Worm (Caenorhabditis elegans) whole organism, young adult: ENCODE measurements around the gene EGAP1.5.

Source experiments
- B0035.1 ChIP-seq: sonication (generic microtip); optimal IDR thresholded peaks from 2 replicates; lab custom pipeline; 2016; ENCODE audit warnings: missing genetic modification characterization, mild to moderate bottlenecking, missing compliant biosample characterization, missing genotype, missing genetic modification reagents
- F33H1.4 ChIP-seq: fragments of 200-800 bp; sonication (Bioruptor generic); IDR thresholded peaks from 2 replicates; pipeline ENCODE4 v1.3.6; 2022; ENCODE audit warnings: missing genetic modification reagents, missing genetic modification characterization, missing compliant biosample characterization
- F37B4.10 ChIP-seq: fragments of 200-800 bp; sonication (Bioruptor generic); IDR thresholded peaks from 2 replicates; pipeline ENCODE4 v1.3.6; 2022; ENCODE audit warnings: missing genetic modification characterization, missing compliant biosample characterization
- F39B2.1 ChIP-seq: fragments of 200-800 bp; sonication (Bioruptor generic); IDR thresholded peaks from 2 replicates; pipeline ENCODE4 v1.3.6; 2022; ENCODE audit warnings: missing genetic modification reagents, missing genetic modification characterization, missing compliant biosample characterization
- F49E8.2 ChIP-seq: sonication (generic microtip); optimal IDR thresholded peaks from 3 replicates; lab custom pipeline; 2017; ENCODE audit warnings: missing genetic modification characterization, mild to moderate bottlenecking, missing compliant biosample characterization, antibody characterized with exemption, moderate library complexity; ENCODE audit not compliant: insufficient read depth
- F57C9.4 ChIP-seq: sonication (generic microtip); optimal IDR thresholded peaks from 2 replicates; lab custom pipeline; 2017; ENCODE audit warnings: mild to moderate bottlenecking, missing genetic modification characterization, missing compliant biosample characterization
- K11D2.4 ChIP-seq: fragments of 200-800 bp; sonication (Bioruptor generic); IDR thresholded peaks from 2 replicates; pipeline ENCODE4 v1.3.6; 2022; ENCODE audit warnings: missing genetic modification reagents, missing genetic modification characterization, missing compliant biosample characterization
- T07F8.4 ChIP-seq: sonication (generic microtip); optimal IDR thresholded peaks from 2 replicates; lab custom pipeline; 2016; ENCODE audit warnings: mild to moderate bottlenecking, missing genetic modification characterization, moderate library complexity, missing compliant biosample characterization
- T26A5.8 ChIP-seq: sonication (generic microtip); optimal IDR thresholded peaks from 2 replicates; lab custom pipeline; 2016; ENCODE audit warnings: missing genetic modification characterization, missing compliant biosample characterization
- Y53G8AR.9 ChIP-seq: fragments of 200-800 bp; sonication (Bioruptor generic); conservative IDR thresholded peaks from 2 replicates; pipeline ENCODE4 v1.3.6; 2022; ENCODE audit warnings: missing genetic modification reagents, missing genetic modification characterization, missing compliant biosample characterization
- Y67H2A.10 ChIP-seq: fragments of 200-800 bp; sonication (Bioruptor generic); conservative IDR thresholded peaks from 2 replicates; pipeline ENCODE4 v1.3.6; 2022; ENCODE audit warnings: missing genetic modification reagents, missing genetic modification characterization, missing compliant biosample characterization
- Y95B8A.8 ChIP-seq: fragments of 200-800 bp; sonication (Bioruptor generic); IDR thresholded peaks from 2 replicates; pipeline ENCODE4 v1.3.6; 2022; ENCODE audit warnings: missing genetic modification reagents, missing genetic modification characterization, missing compliant biosample characterization
- akir-1 ChIP-seq: fragments of 200-800 bp; sonication (Bioruptor generic); optimal IDR thresholded peaks from 2 replicates; lab custom pipeline; 2018; ENCODE audit warnings: mild to moderate bottlenecking, missing genetic modification characterization, moderate library complexity, missing compliant biosample characterization
- ama-1 ChIP-seq, 3 experiments: fragments of 150-350 bp in 1 of 3; sonication (generic microtip) in 2 of 3; optimal IDR thresholded peaks; 2 replicates each; lab custom pipeline; 2014 to 2018; ENCODE audit warnings: missing biosample characterization in 2 of 3, missing genetic modification characterization in 2 of 3, missing genetic modification reagents in 2 of 3
- aptf-2 ChIP-seq: fragments of 200-800 bp; sonication (Bioruptor generic); conservative IDR thresholded peaks from 2 replicates; pipeline ENCODE4 v1.3.6; 2022; ENCODE audit warnings: missing genetic modification reagents, missing genetic modification characterization, missing compliant biosample characterization
- athp-1 ChIP-seq: sonication (generic microtip); optimal IDR thresholded peaks from 2 replicates; lab custom pipeline; 2017; ENCODE audit warnings: mild to moderate bottlenecking, missing genetic modification characterization, missing compliant biosample characterization
- attf-5 ChIP-seq: fragments of 200-800 bp; sonication (Bioruptor generic); optimal IDR thresholded peaks from 2 replicates; lab custom pipeline; 2018; ENCODE audit warnings: mild to moderate bottlenecking, missing genetic modification characterization, missing compliant biosample characterization
- attf-6 ChIP-seq: fragments of 200-800 bp; sonication (Bioruptor generic); IDR thresholded peaks from 2 replicates; pipeline ENCODE4 v1.3.6; 2022; ENCODE audit warnings: missing genetic modification reagents, missing genetic modification characterization, missing compliant biosample characterization
- bed-1 ChIP-seq: fragments of 200-800 bp; sonication (Bioruptor generic); IDR thresholded peaks from 2 replicates; pipeline ENCODE4 v1.3.6; 2022; ENCODE audit warnings: missing genetic modification reagents, missing genetic modification characterization, missing compliant biosample characterization
- bed-2 ChIP-seq: fragments of 200-800 bp; sonication (Bioruptor generic); IDR thresholded peaks from 2 replicates; pipeline ENCODE4 v1.3.6; 2022; ENCODE audit warnings: missing genetic modification reagents, missing genetic modification characterization, missing compliant biosample characterization
- ccch-3 ChIP-seq: fragments of 200-800 bp; sonication (Bioruptor generic); optimal IDR thresholded peaks from 2 replicates; lab custom pipeline; 2018; ENCODE audit warnings: mild to moderate bottlenecking, missing genetic modification characterization, missing compliant biosample characterization
- ceh-27 ChIP-seq: fragments of 200-800 bp; sonication (Bioruptor generic); optimal IDR thresholded peaks from 2 replicates; lab custom pipeline; 2018; ENCODE audit warnings: mild to moderate bottlenecking, missing genetic modification characterization, moderate library complexity, missing compliant biosample characterization
- ceh-58 ChIP-seq: fragments of 200-800 bp; sonication (Bioruptor generic); IDR thresholded peaks from 2 replicates; pipeline ENCODE4 v1.3.6; 2022; ENCODE audit warnings: missing genetic modification characterization, missing compliant biosample characterization
- dpff-1 ChIP-seq: sonication (generic microtip); optimal IDR thresholded peaks from 2 replicates; lab custom pipeline; 2017; ENCODE audit warnings: mild to moderate bottlenecking, missing genetic modification characterization, missing compliant biosample characterization
- efl-1 ChIP-seq: fragments of 150-350 bp; optimal IDR thresholded peaks from 2 replicates; lab custom pipeline; 2014; ENCODE audit warnings: missing biosample characterization, missing genetic modification reagents, missing genetic modification characterization
- egrh-3 ChIP-seq: fragments of 200-800 bp; sonication (Bioruptor generic); IDR thresholded peaks from 2 replicates; pipeline ENCODE4 v1.3.6; 2022; ENCODE audit warnings: missing genetic modification reagents, missing genetic modification characterization, missing compliant biosample characterization
- ets-4 ChIP-seq: fragments of 200-800 bp; sonication (Bioruptor generic); optimal IDR thresholded peaks from 2 replicates; lab custom pipeline; 2018; ENCODE audit warnings: mild to moderate bottlenecking, missing genetic modification characterization, missing compliant biosample characterization
- fkh-3 ChIP-seq: sonication (generic microtip); optimal IDR thresholded peaks from 2 replicates; lab custom pipeline; 2016; ENCODE audit warnings: mild to moderate bottlenecking, missing genetic modification characterization, missing compliant biosample characterization
- gei-17 ChIP-seq: fragments of 200-800 bp; sonication (Bioruptor generic); optimal IDR thresholded peaks from 2 replicates; lab custom pipeline; 2018; ENCODE audit warnings: mild to moderate bottlenecking, missing genetic modification characterization, missing compliant biosample characterization
- hmg-20 ChIP-seq: fragments of 200-800 bp; sonication (Bioruptor generic); IDR thresholded peaks from 2 replicates; pipeline ENCODE4 v1.3.6; 2022; ENCODE audit warnings: missing genetic modification reagents, missing genetic modification characterization, missing compliant biosample characterization
- let-526 ChIP-seq: fragments of 200-800 bp; sonication (Bioruptor generic); IDR thresholded peaks from 2 replicates; pipeline ENCODE4 v1.3.6; 2022; ENCODE audit warnings: missing genetic modification reagents, missing genetic modification characterization, missing compliant biosample characterization
- let-607 ChIP-seq, 2 experiments: fragments of 200-800 bp in 1 of 2; sonication (Bioruptor generic) in 1 of 2; sonication (generic microtip) in 1 of 2; optimal IDR thresholded peaks; 2 replicates each; lab custom pipeline; 2016 to 2018; ENCODE audit warnings: mild to moderate bottlenecking in 2 of 2, missing compliant biosample characterization in 2 of 2, missing genetic modification characterization in 2 of 2, moderate library complexity in 2 of 2, missing genotype in 1 of 2
- lin-26 ChIP-seq: fragments of 200-800 bp; sonication (Bioruptor generic); IDR thresholded peaks from 2 replicates; pipeline ENCODE4 v1.3.6; 2022; ENCODE audit warnings: missing genetic modification reagents, missing genetic modification characterization, missing compliant biosample characterization
- lin-35 ChIP-seq, 3 experiments: fragments of 150-350 bp in 2 of 3; sonication (generic microtip) in 1 of 3; optimal IDR thresholded peaks; 2 replicates each; lab custom pipeline; 2014 to 2018; ENCODE audit warnings: missing biosample characterization in 3 of 3, missing genetic modification characterization in 3 of 3, missing genetic modification reagents in 3 of 3
- lin-40 ChIP-seq: sonication (generic microtip); optimal IDR thresholded peaks from 2 replicates; lab custom pipeline; 2016; ENCODE audit warnings: missing genetic modification characterization, mild to moderate bottlenecking, missing compliant biosample characterization, missing genotype, missing genetic modification reagents
- lsl-1 ChIP-seq: fragments of 200-800 bp; sonication (Bioruptor generic); optimal IDR thresholded peaks from 2 replicates; lab custom pipeline; 2018; ENCODE audit warnings: mild to moderate bottlenecking, missing genetic modification characterization, moderate library complexity, missing compliant biosample characterization
- mes-4 ChIP-seq: sonication (generic microtip); optimal IDR thresholded peaks from 2 replicates; lab custom pipeline; 2016; ENCODE audit warnings: missing genotype, missing genetic modification characterization, missing compliant biosample characterization
- nfya-1 ChIP-seq: sonication (generic microtip); optimal IDR thresholded peaks from 2 replicates; lab custom pipeline; 2017; ENCODE audit warnings: antibody characterized with exemption, missing compliant biosample characterization, missing genetic modification characterization, borderline replicate concordance; ENCODE audit not compliant: insufficient read depth
- nfyb-1 ChIP-seq: fragments of 200-800 bp; sonication (Bioruptor generic); IDR thresholded peaks from 2 replicates; pipeline ENCODE4 v1.3.6; 2022; ENCODE audit warnings: missing genetic modification reagents, missing genetic modification characterization, missing compliant biosample characterization
- nhr-120 ChIP-seq: fragments of 200-800 bp; sonication (Bioruptor generic); IDR thresholded peaks from 2 replicates; pipeline ENCODE4 v1.3.6; 2022; ENCODE audit warnings: missing genetic modification characterization, missing compliant biosample characterization
- sdz-38 ChIP-seq: sonication (generic microtip); optimal IDR thresholded peaks from 2 replicates; lab custom pipeline; 2016; ENCODE audit warnings: missing genotype, missing genetic modification characterization, missing compliant biosample characterization
- sea-2 ChIP-seq: fragments of 200-800 bp; sonication (Bioruptor generic); IDR thresholded peaks from 2 replicates; pipeline ENCODE4 v1.3.6; 2022; ENCODE audit warnings: missing genetic modification characterization, missing compliant biosample characterization
- snpc-4 ChIP-seq, 5 experiments: fragments of 150-350 bp in 1 of 5; sonication (generic microtip) in 4 of 5; optimal IDR thresholded peaks; 2 replicates each; lab custom pipeline; 2014 to 2018; ENCODE audit warnings: missing genetic modification characterization in 5 of 5, missing biosample characterization in 3 of 5, antibody characterized with exemption in 2 of 5, mild to moderate bottlenecking in 2 of 5, missing compliant biosample characterization in 2 of 5, missing genotype in 2 of 5, moderate library complexity in 2 of 5, missing genetic modification reagents in 1 of 5
- somi-1 ChIP-seq: fragments of 200-800 bp; sonication (Bioruptor generic); optimal IDR thresholded peaks from 2 replicates; lab custom pipeline; 2018; ENCODE audit warnings: mild to moderate bottlenecking, missing genetic modification characterization, missing compliant biosample characterization
- sptf-2 ChIP-seq: fragments of 200-800 bp; sonication (Bioruptor generic); optimal IDR thresholded peaks from 2 replicates; lab custom pipeline; 2018; ENCODE audit warnings: mild to moderate bottlenecking, missing genetic modification characterization, missing compliant biosample characterization
- unc-62 ChIP-seq: fragments of 150-350 bp; optimal IDR thresholded peaks from 2 replicates; lab custom pipeline; 2014; ENCODE audit warnings: missing biosample characterization, missing genetic modification reagents, missing genetic modification characterization
- xnd-1 ChIP-seq: sonication (generic microtip); optimal IDR thresholded peaks from 2 replicates; lab custom pipeline; 2016; ENCODE audit warnings: missing genotype, missing genetic modification reagents, missing genetic modification characterization, missing compliant biosample characterization
- zfh-2 ChIP-seq: fragments of 200-800 bp; sonication (Bioruptor generic); conservative IDR thresholded peaks from 2 replicates; pipeline ENCODE4 v1.3.6; 2022; ENCODE audit warnings: missing genetic modification reagents, missing genetic modification characterization, missing compliant biosample characterization

The EGAP1.5 gene

ce11 chrIII:5919799-5920387 lies 11.6 kb upstream of the EGAP1.5 start, which contains the start of the genes tdo-2 and C28H8.2:
Gene tdo-2 (minus strand): TSS chrIII:5919955.
Gene C28H8.2 (plus strand): TSS chrIII:5920322.
- TF ChIP-seq athp-1 (tag; lab: Kevin White, UChicago) (no peak), bed-1 (GFP tag; lab: Robert Waterston, UW) (no peak), let-607 (tag; optimal IDR thresholded peaks at IDR 0.05; lab: Kevin White, UChicago) (no peak), egrh-3 (GFP tag; lab: Robert Waterston, UW) (no peak), xnd-1 (no peak), fkh-3 (tag; lab: Kevin White, UChicago) (no peak), zfh-2 (GFP tag; lab: Robert Waterston, UW) (no peak), nfya-1 (tag; lab: Kevin White, UChicago) (no peak), mes-4 (tag; lab: Kevin White, UChicago) (no peak), unc-62 (GFP tag; lab: Kevin White, UChicago) (no peak), sdz-38 (tag; lab: Kevin White, UChicago) (no peak), akir-1 (GFP tag; lab: Kevin White, UChicago) (no peak), B0035.1 (tag; lab: Kevin White, UChicago) (no peak), F57C9.4 (no peak), F49E8.2 (tag; lab: Kevin White, UChicago) (no peak), nfyb-1 (GFP tag; lab: Robert Waterston, UW) (0 out of 2 replicates have a peak, but pooled peaks have one; percentile 13), bed-2 (GFP tag; lab: Robert Waterston, UW) (no peak), ceh-58 (GFP tag; lab: Robert Waterston, UW) (no peak), lin-40 (tag; lab: Kevin White, UChicago) (peak; percentile 43), aptf-2 (no peak), dpff-1 (no peak), snpc-4 (GFP tag; optimal IDR thresholded peaks at IDR 0.05; lab: Kevin White, UChicago) (no peak), snpc-4 (tag; optimal IDR thresholded peaks at IDR 0.05; lab: Kevin White, UChicago) (no peak), F37B4.10 (no peak), F33H1.4 (GFP tag; lab: Robert Waterston, UW) (no peak), lin-35 (GFP tag; optimal IDR thresholded peaks at IDR 0.05; lab: Kevin White, UChicago) (no peak), ceh-27 (GFP tag; lab: Kevin White, UChicago) (no peak), attf-5 (GFP tag; lab: Kevin White, UChicago) (no peak), Y53G8AR.9 (GFP tag; lab: Robert Waterston, UW) (no peak), Y95B8A.8 (GFP tag; lab: Robert Waterston, UW) (no peak), let-526 (GFP tag; lab: Robert Waterston, UW) (no peak), hmg-20 (GFP tag; lab: Robert Waterston, UW) (no peak), ccch-3 (GFP tag; lab: Kevin White, UChicago) (no peak), lsl-1 (no peak), ets-4 (GFP tag; lab: Kevin White, UChicago) (no peak), sea-2 (GFP tag; lab: Robert Waterston, UW) (no peak), nhr-120 (GFP tag; lab: Robert Waterston, UW) (no peak), lin-26 (GFP tag; lab: Robert Waterston, UW) (no peak), somi-1 (peak; percentile 66), Y67H2A.10 (GFP tag; lab: Robert Waterston, UW) (no peak), gei-17 (GFP tag; lab: Kevin White, UChicago) (no peak), attf-6 (GFP tag; lab: Robert Waterston, UW) (no peak), ama-1 (optimal IDR thresholded peaks at IDR 0.05; lab: Kevin White, UChicago) (no peak), ama-1 (GFP tag; optimal IDR thresholded peaks at IDR 0.05; lab: Kevin White, UChicago) (no peak), T26A5.8 (tag; lab: Kevin White, UChicago) (no peak), efl-1 (GFP tag; lab: Kevin White, UChicago) (no peak), K11D2.4 (GFP tag; lab: Robert Waterston, UW) (peak; percentile 58; the same call in 1 of the 2 replicates), F39B2.1 (GFP tag; lab: Robert Waterston, UW) (no peak), T07F8.4 (tag; lab: Kevin White, UChicago) (no peak), sptf-2 (GFP tag; lab: Kevin White, UChicago) (no peak)
